Fruit fly (Drosophila melanogaster): ENCODE data around the gene CG42637.

The CG42637 gene

dm6 chr3L:19805895-19806294 is 12.5 kb upstream of the CG42637 start, which contains the start of gene CG34116 (continued):
- TF ChIP-seq CG10565 (GFP tag; optimal IDR thresholded peaks at IDR 0.05), result no peak
- TF ChIP-seq Vsx1 (GFP tag; optimal IDR thresholded peaks at IDR 0.05), result no peak
- no peak for TF ChIP-seq CG8388 (GFP tag; optimal IDR thresholded peaks at IDR 0.05)
- no peak for TF ChIP-seq CG7745 (tag; optimal IDR thresholded peaks at IDR 0.05)
- peak in 1 of 2 experiments; percentile 62 for TF ChIP-seq crp (GFP tag; optimal IDR thresholded peaks at IDR 0.05)
- peak; percentile 51; the same call in 1 of the 2 replicates for TF ChIP-seq ato (GFP tag; IDR thresholded peaks at IDR 0.05; ENCODE audit: partially characterized antibody)
- TF ChIP-seq Bteb2 (GFP tag; optimal IDR thresholded peaks at IDR 0.05), result no peak
- peak; percentile 30 for TF ChIP-seq phol (tag; optimal IDR thresholded peaks at IDR 0.05)
- TF ChIP-seq Six4 (GFP tag; optimal IDR thresholded peaks at IDR 0.05), result no peak
- no peak for TF ChIP-seq gcm2 (GFP tag; optimal IDR thresholded peaks at IDR 0.05)
- TF ChIP-seq CG2712 (tag; optimal IDR thresholded peaks at IDR 0.05), result no peak
- peak; percentile 38; the same call in 2 of the 3 replicates for TF ChIP-seq CG7963 (GFP tag; IDR thresholded peaks at IDR 0.05; ENCODE audit: partially characterized antibody)
- TF ChIP-seq cg (GFP tag; optimal IDR thresholded peaks at IDR 0.05), result peak; percentile 7
- peak; percentile 73 for TF ChIP-seq bbx (GFP tag; IDR thresholded peaks at IDR 0.05; ENCODE audit: partially characterized antibody)
- TF ChIP-seq Opbp (GFP tag; IDR thresholded peaks at IDR 0.05; ENCODE audit: partially characterized antibody), result peak; percentile 57; the same call in 2 of the 3 replicates
- TF ChIP-seq Asciz (GFP tag; optimal IDR thresholded peaks at IDR 0.05), result no peak
- no peak for TF ChIP-seq dimm (GFP tag; IDR thresholded peaks at IDR 0.05)
- peak; percentile 38 for TF ChIP-seq Ets65A (GFP tag)
- no peak for TF ChIP-seq rib (GFP tag; IDR thresholded peaks at IDR 0.05)
- no peak for TF ChIP-seq Myb (GFP tag; optimal IDR thresholded peaks at IDR 0.05)
- TF ChIP-seq Hey (tag; optimal IDR thresholded peaks at IDR 0.05), result no peak
- TF ChIP-seq CG17385 (GFP tag; optimal IDR thresholded peaks at IDR 0.05), result no peak
- no peak for TF ChIP-seq Dp (GFP tag; optimal IDR thresholded peaks at IDR 0.05)
- TF ChIP-seq vnd (GFP tag; IDR thresholded peaks at IDR 0.05; ENCODE audit: partially characterized antibody), result peak; percentile 49; the same call in 2 of the 3 replicates

- TF ChIP-seq Dfd (GFP tag; optimal IDR thresholded peaks at IDR 0.05), result no peak
- peak; percentile 85 for TF ChIP-seq unc-4 (GFP tag; IDR thresholded peaks at IDR 0.05; ENCODE audit: partially characterized antibody)
- peak; percentile 55 for TF ChIP-seq MBD-R2 (GFP tag; IDR thresholded peaks at IDR 0.05)
- TF ChIP-seq CG2116 (GFP tag; optimal IDR thresholded peaks at IDR 0.05), result peak; percentile 52
- TF ChIP-seq CHES-1-like (GFP tag; optimal IDR thresholded peaks at IDR 0.05), result no peak
- peak; percentile 77 for TF ChIP-seq bbx (GFP tag; IDR thresholded peaks at IDR 0.05; ENCODE audit: partially characterized antibody)
- no peak for TF ChIP-seq Oli (tag; optimal IDR thresholded peaks at IDR 0.05)
- peak; percentile 71 for TF ChIP-seq BEAF-32 (GFP tag; optimal IDR thresholded peaks at IDR 0.05)
- 0 out of 3 replicates have a peak, but pooled peaks have one; percentile 54 for TF ChIP-seq CG7963 (GFP tag; IDR thresholded peaks at IDR 0.05; ENCODE audit: partially characterized antibody)
- peak; percentile 27 for TF ChIP-seq MESR4 (GFP tag; optimal IDR thresholded peaks at IDR 0.05)
- TF ChIP-seq sob (GFP tag; IDR thresholded peaks at IDR 0.05), result no peak
- no peak for TF ChIP-seq CG32772 (GFP tag; IDR thresholded peaks at IDR 0.05)
- peak; percentile 60; the same call in 2 of the 3 replicates for TF ChIP-seq Opbp (GFP tag; IDR thresholded peaks at IDR 0.05; ENCODE audit: partially characterized antibody)
- TF ChIP-seq sens (GFP tag), result peak; percentile 17
- TF ChIP-seq gsb (GFP tag; IDR thresholded peaks at IDR 0.05), result no peak
- peak; percentile 86 for TF ChIP-seq CG13287 (GFP tag; IDR thresholded peaks at IDR 0.05; ENCODE audit: partially characterized antibody)
- TF ChIP-seq phol (tag; optimal IDR thresholded peaks at IDR 0.05), result peak; percentile 4
- peak; percentile 67 for TF ChIP-seq CG14860 (GFP tag; IDR thresholded peaks at IDR 0.05; ENCODE audit: partially characterized antibody)
- peak; percentile 82 for TF ChIP-seq Scr (GFP tag; IDR thresholded peaks at IDR 0.05; ENCODE audit: partially characterized antibody)
- TF ChIP-seq crp (GFP tag; optimal IDR thresholded peaks at IDR 0.05), result peak in 1 of 2 experiments; percentile 29
- TF ChIP-seq trem (tag; optimal IDR thresholded peaks at IDR 0.05), result peak; percentile 25
- peak; percentile 72 for TF ChIP-seq inv (GFP tag; IDR thresholded peaks at IDR 0.05; ENCODE audit: partially characterized antibody)
- peak; percentile 17 for TF ChIP-seq pzg (GFP tag; optimal IDR thresholded peaks at IDR 0.05)
- TF ChIP-seq dmrt99B (tag; optimal IDR thresholded peaks at IDR 0.05), result no peak
- peak; percentile 72 for TF ChIP-seq CG6791 (GFP tag; IDR thresholded peaks at IDR 0.05; ENCODE audit: partially characterized antibody)
- peak; percentile 81 for TF ChIP-seq hbn (GFP tag; IDR thresholded peaks at IDR 0.05; ENCODE audit: partially characterized antibody)
- no peak for TF ChIP-seq bab2 (GFP tag; optimal IDR thresholded peaks at IDR 0.05)
- TF ChIP-seq h (optimal IDR thresholded peaks at IDR 0.05), result no peak
- peak; percentile 63; the same call in 2 of the 3 replicates for TF ChIP-seq knrl (GFP tag; IDR thresholded peaks at IDR 0.05; ENCODE audit: partially characterized antibody)
Observed at dm6 chr3L:19804908-19805307, 11.5 kb upstream of the CG42637 start, which contains the start of the genes TORIP and Ccdc58. Gene TORIP, minus strand, starts transcription at chr3L:19805080. Gene Ccdc58, plus strand, starts transcription at chr3L:19805181.
